Worm (Caenorhabditis elegans) whole organism, early embryonic: ENCODE data around the gene ugt-22.

ENCODE experiments used
- B0310.2 ChIP-seq: sonication (generic microtip); optimal IDR thresholded peaks from 2 replicates; lab custom pipeline; 2016; ENCODE audit warnings: mild to moderate bottlenecking, missing genetic modification characterization, missing compliant biosample characterization
- F13C5.2 ChIP-seq: sonication (generic microtip); optimal IDR thresholded peaks from 2 replicates; lab custom pipeline; 2017; ENCODE audit warnings: mild to moderate bottlenecking, missing genetic modification characterization, inconsistent platforms, missing compliant biosample characterization
- aly-1 ChIP-seq: sonication (generic microtip); optimal IDR thresholded peaks from 2 replicates; lab custom pipeline; 2016; ENCODE audit warnings: missing genetic modification characterization, missing compliant biosample characterization
- ama-1 ChIP-seq: fragments of 150-350 bp; optimal IDR thresholded peaks from 2 replicates; lab custom pipeline; 2014
- ceh-13 ChIP-seq: fragments of 200-800 bp; sonication (Bioruptor generic); optimal IDR thresholded peaks from 2 replicates; lab custom pipeline; 2018; ENCODE audit warnings: mild to moderate bottlenecking, missing genetic modification characterization, missing compliant biosample characterization
- ceh-36 ChIP-seq: sonication (generic microtip); optimal IDR thresholded peaks from 2 replicates; lab custom pipeline; 2016; ENCODE audit warnings: missing genetic modification characterization, inconsistent platforms, missing compliant biosample characterization
- ets-7 ChIP-seq: sonication (generic microtip); optimal IDR thresholded peaks from 2 replicates; lab custom pipeline; 2016; ENCODE audit warnings: missing genotype, missing genetic modification characterization, missing compliant biosample characterization
- flt-1 ChIP-seq: fragments of 200-800 bp; sonication (Bioruptor generic); IDR thresholded peaks from 2 replicates; pipeline ENCODE4 v1.3.6; 2022; ENCODE audit warnings: missing genetic modification characterization, missing compliant biosample characterization
- hmbx-1 ChIP-seq: sonication (generic microtip); optimal IDR thresholded peaks from 2 replicates; lab custom pipeline; 2016; ENCODE audit warnings: mild to moderate bottlenecking, missing genetic modification characterization, missing compliant biosample characterization
- hmg-4 ChIP-seq: fragments of 200-800 bp; sonication (Bioruptor generic); optimal IDR thresholded peaks from 2 replicates; lab custom pipeline; 2018; ENCODE audit warnings: mild to moderate bottlenecking, missing genetic modification characterization, missing compliant biosample characterization
- hnd-1 ChIP-seq: sonication (generic microtip); optimal IDR thresholded peaks from 2 replicates; lab custom pipeline; 2016; ENCODE audit warnings: missing genetic modification characterization, missing compliant biosample characterization
- pes-1 ChIP-seq: fragments of 200-800 bp; sonication (Bioruptor generic); IDR thresholded peaks from 2 replicates; pipeline ENCODE4 v1.3.6; 2022; ENCODE audit warnings: missing genetic modification reagents, missing genetic modification characterization, missing compliant biosample characterization
- scrt-1 ChIP-seq: fragments of 200-800 bp; sonication (Bioruptor generic); IDR thresholded peaks from 2 replicates; pipeline ENCODE4 v1.3.6; 2022; ENCODE audit warnings: missing genetic modification characterization, missing compliant biosample characterization
- sea-1 ChIP-seq: fragments of 200-800 bp; sonication (Bioruptor generic); conservative IDR thresholded peaks from 2 replicates; pipeline ENCODE4 v1.3.6; 2022; ENCODE audit warnings: missing genetic modification characterization, missing compliant biosample characterization
- tbx-11 ChIP-seq: fragments of 200-800 bp; sonication (Bioruptor generic); IDR thresholded peaks from 2 replicates; pipeline ENCODE4 v1.3.6; 2022; ENCODE audit warnings: missing genetic modification characterization, missing compliant biosample characterization
- tbx-37 ChIP-seq: fragments of 200-800 bp; sonication (Bioruptor generic); conservative IDR thresholded peaks from 2 replicates; pipeline ENCODE4 v1.3.6; 2022; ENCODE audit warnings: missing genetic modification reagents, missing genetic modification characterization, missing compliant biosample characterization
- tra-4 ChIP-seq: sonication (generic microtip); optimal IDR thresholded peaks from 2 replicates; lab custom pipeline; 2017; ENCODE audit warnings: missing genetic modification characterization, missing compliant biosample characterization

The ugt-22 gene

ce11 chrIV:13619203-13619602, 19.9 kb upstream of the ugt-22 start, which contains the start of gene C08F11.3:
C08F11.3 (plus strand) TSS chrIV:13619503.
- no peak for TF ChIP-seq ets-7 (tag; lab: Kevin White, UChicago)
- TF ChIP-seq scrt-1 (GFP tag; lab: Robert Waterston, UW) = no peak
- TF ChIP-seq tra-4 (tag; lab: Kevin White, UChicago) = no peak

DNA sequence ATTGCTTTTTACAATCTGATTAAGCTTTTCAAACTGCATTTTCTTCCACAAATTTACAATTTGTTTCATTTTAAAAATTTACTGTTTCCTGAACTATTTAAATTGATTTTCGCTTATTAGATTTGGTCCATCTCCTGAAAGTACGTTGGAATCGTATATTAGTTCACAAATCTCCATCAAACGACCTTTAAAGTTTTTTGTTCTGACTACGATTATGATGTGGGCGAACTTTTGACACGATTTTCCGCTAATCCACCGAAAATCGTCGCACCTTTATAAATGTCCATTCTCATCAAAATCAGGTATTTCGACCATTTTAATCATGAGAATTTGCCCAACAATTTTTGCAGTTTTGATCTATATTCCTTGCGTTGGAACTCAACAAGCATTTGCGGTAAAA, 15.5 kb upstream of the ugt-22 start, which contains the start of gene C08F11.1:
Gene C08F11.1, plus strand, starts transcription at position 301 of the 400 bp plus-strand sequence.
- TF ChIP-seq B0310.2 (tag; lab: Kevin White, UChicago) (no peak), hmbx-1 (tag; lab: Kevin White, UChicago) (no peak), pes-1 (GFP tag; lab: Robert Waterston, UW) (no peak), ama-1 (lab: Kevin White, UChicago) (no peak), ets-7 (tag; lab: Kevin White, UChicago) (no peak), aly-1 (tag; lab: Kevin White, UChicago) (no peak), sea-1 (GFP tag; lab: Robert Waterston, UW) (no peak), tra-4 (tag; lab: Kevin White, UChicago) (no peak), tbx-37 (GFP tag; lab: Robert Waterston, UW) (no peak), hmg-4 (GFP tag; lab: Kevin White, UChicago) (no peak)

DNA sequence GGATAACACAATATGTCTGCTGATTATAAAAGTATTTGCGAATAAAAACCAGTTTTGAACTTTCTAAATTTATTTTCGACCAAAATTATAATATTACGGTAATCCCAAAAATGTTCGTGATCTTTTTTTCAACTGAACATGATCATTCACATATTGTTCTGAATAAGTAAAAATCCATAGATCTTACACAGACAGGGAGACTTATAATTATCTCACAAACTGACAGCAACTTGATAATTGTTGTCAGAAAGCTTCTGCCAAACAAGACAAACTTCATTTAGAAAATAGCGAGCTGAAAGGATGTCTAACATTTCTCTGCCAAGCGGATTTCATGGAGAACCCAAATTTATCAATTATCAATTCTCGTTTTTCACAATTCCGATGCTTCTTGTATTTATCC, 12.6 kb upstream of the ugt-22 start, which contains the start of gene sru-21:
Gene sru-21, plus strand, starts transcription at position 301 of the 400 bp plus-strand sequence.
- TF ChIP-seq pes-1 (GFP tag; lab: Robert Waterston, UW) (no peak), flt-1 (no peak), F13C5.2 (tag; lab: Kevin White, UChicago) (no peak), hmg-4 (GFP tag; lab: Kevin White, UChicago) (no peak), tra-4 (tag; lab: Kevin White, UChicago) (no peak), B0310.2 (tag; lab: Kevin White, UChicago) (no peak), hnd-1 (tag; lab: Kevin White, UChicago) (no peak), tbx-37 (GFP tag; lab: Robert Waterston, UW) (no peak), hmbx-1 (tag; lab: Kevin White, UChicago) (no peak), ets-7 (tag; lab: Kevin White, UChicago) (no peak), ama-1 (lab: Kevin White, UChicago) (no peak), ceh-13 (GFP tag; lab: Kevin White, UChicago) (no peak), tbx-11 (GFP tag; lab: Robert Waterston, UW) (no peak), sea-1 (GFP tag; lab: Robert Waterston, UW) (no peak), scrt-1 (GFP tag; lab: Robert Waterston, UW) (no peak), aly-1 (tag; lab: Kevin White, UChicago) (no peak), ceh-36 (tag; lab: Kevin White, UChicago) (no peak)

- TF ChIP-seq B0310.2 (tag; lab: Kevin White, UChicago) = no peak
- TF ChIP-seq sea-1 (GFP tag; lab: Robert Waterston, UW) = no peak
- no peak for TF ChIP-seq hnd-1 (tag; lab: Kevin White, UChicago)
- TF ChIP-seq hmbx-1 (tag; lab: Kevin White, UChicago) = no peak
- TF ChIP-seq tbx-11 (GFP tag; lab: Robert Waterston, UW) = no peak
- no peak for TF ChIP-seq pes-1 (GFP tag; lab: Robert Waterston, UW)
- TF ChIP-seq ets-7 (tag; lab: Kevin White, UChicago) = no peak
- TF ChIP-seq aly-1 (tag; lab: Kevin White, UChicago) = no peak
- no peak for TF ChIP-seq tra-4 (tag; lab: Kevin White, UChicago)
- TF ChIP-seq ceh-36 (tag; lab: Kevin White, UChicago) = no peak
- TF ChIP-seq F13C5.2 (tag; lab: Kevin White, UChicago) = no peak
- no peak for TF ChIP-seq ama-1 (lab: Kevin White, UChicago)
These were observed 6.4 kb upstream of the ugt-22 start for ce11 chrIV:13632613-13633012.

DNA sequence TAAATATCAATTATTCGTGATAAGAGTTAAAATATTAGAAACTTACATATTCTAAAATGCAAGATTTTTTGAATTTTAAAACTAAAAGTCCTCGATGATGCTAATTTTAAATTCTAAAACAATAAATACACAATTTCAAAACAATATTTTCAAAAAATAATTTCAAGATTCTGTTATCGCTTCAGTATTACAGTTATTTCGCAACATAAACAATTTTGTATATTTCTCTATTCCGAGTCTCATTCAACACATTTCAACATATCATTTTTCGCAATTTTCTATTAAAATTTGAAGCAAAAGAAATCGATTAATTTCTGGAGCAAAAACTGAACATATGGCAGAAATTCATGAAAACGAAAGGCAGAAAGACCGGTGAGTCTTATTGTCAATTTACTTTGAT, 5.9 kb upstream of the ugt-22 start, which contains the start of gene fbxa-98:
Gene fbxa-98, plus strand, starts transcription at position 243 of the 400 bp plus-strand sequence.
- no peak for TF ChIP-seq pes-1 (GFP tag; lab: Robert Waterston, UW)
- TF ChIP-seq flt-1 = no peak
- TF ChIP-seq hnd-1 (tag; lab: Kevin White, UChicago) = no peak
- TF ChIP-seq F13C5.2 (tag; lab: Kevin White, UChicago) = no peak
- TF ChIP-seq aly-1 (tag; lab: Kevin White, UChicago) = no peak
- TF ChIP-seq scrt-1 (GFP tag; lab: Robert Waterston, UW) = no peak
- TF ChIP-seq tbx-37 (GFP tag; lab: Robert Waterston, UW) = no peak
- no peak for TF ChIP-seq hmg-4 (GFP tag; lab: Kevin White, UChicago)
- TF ChIP-seq tra-4 (tag; lab: Kevin White, UChicago) = no peak
- no peak for TF ChIP-seq hmbx-1 (tag; lab: Kevin White, UChicago)
- no peak for TF ChIP-seq ceh-36 (tag; lab: Kevin White, UChicago)
- TF ChIP-seq ceh-13 (GFP tag; lab: Kevin White, UChicago) = no peak
- TF ChIP-seq tbx-11 (GFP tag; lab: Robert Waterston, UW) = no peak
- TF ChIP-seq B0310.2 (tag; lab: Kevin White, UChicago) = no peak
- TF ChIP-seq ets-7 (tag; lab: Kevin White, UChicago) = no peak
- no peak for TF ChIP-seq sea-1 (GFP tag; lab: Robert Waterston, UW)
- TF ChIP-seq ama-1 (lab: Kevin White, UChicago) = no peak

ce11 chrIV:13636975-13637374, 2.1 kb upstream of the ugt-22 start, which contains the start of gene C08F11.7:
C08F11.7 (plus strand) TSS chrIV:13637275.
- no peak for TF ChIP-seq pes-1 (GFP tag; lab: Robert Waterston, UW)
- TF ChIP-seq ets-7 (tag; lab: Kevin White, UChicago) = no peak
- TF ChIP-seq hmbx-1 (tag; lab: Kevin White, UChicago) = no peak
- TF ChIP-seq B0310.2 (tag; lab: Kevin White, UChicago) = no peak
- no peak for TF ChIP-seq tbx-11 (GFP tag; lab: Robert Waterston, UW)
- no peak for TF ChIP-seq hmg-4 (GFP tag; lab: Kevin White, UChicago)
- no peak for TF ChIP-seq ceh-36 (tag; lab: Kevin White, UChicago)

- TF ChIP-seq B0310.2 (tag; lab: Kevin White, UChicago) (no peak), ceh-36 (tag; lab: Kevin White, UChicago) (no peak), sea-1 (GFP tag; lab: Robert Waterston, UW) (no peak), hnd-1 (tag; lab: Kevin White, UChicago) (no peak), aly-1 (tag; lab: Kevin White, UChicago) (no peak), tbx-37 (GFP tag; lab: Robert Waterston, UW) (no peak), tra-4 (tag; lab: Kevin White, UChicago) (no peak), pes-1 (GFP tag; lab: Robert Waterston, UW) (no peak), ama-1 (lab: Kevin White, UChicago) (no peak), scrt-1 (GFP tag; lab: Robert Waterston, UW) (no peak), hmbx-1 (tag; lab: Kevin White, UChicago) (no peak), ceh-13 (GFP tag; lab: Kevin White, UChicago) (no peak)
These were observed 6.8 kb downstream of the ugt-22 start, which contains the start of gene srz-29 for ce11 chrIV:13645823-13646222. srz-29 (minus strand) TSS chrIV:13645923.
